Fruit fly (Drosophila melanogaster) whole organism, pupa: ENCODE measurements around the gene Dph5.

Experiments
- CG14655 ChIP-seq: fragments of 200-800 bp; sonication (Bioruptor generic); optimal IDR thresholded peaks from 3 replicates; lab custom pipeline; 2017; ENCODE audit warnings: mild to moderate bottlenecking, missing biosample characterization, missing genetic modification reagents, missing genetic modification characterization
- CG17806 ChIP-seq: fragments of 200-800 bp; sonication (Bioruptor generic); optimal IDR thresholded peaks from 2 replicates; lab custom pipeline; 2018; ENCODE audit warnings: missing biosample characterization, mild to moderate bottlenecking, missing genetic modification characterization, moderate library complexity
- CG4496 ChIP-seq: fragments of 200-800 bp; sonication (Bioruptor generic); IDR thresholded peaks from 3 replicates; pipeline ENCODE4 v1.3.6; 2022; ENCODE audit warnings: missing biosample characterization, missing genetic modification characterization
- D1 ChIP-seq: fragments of 200-800 bp; sonication (Bioruptor generic); optimal IDR thresholded peaks from 2 replicates; lab custom pipeline; 2018; ENCODE audit warnings: missing biosample characterization, mild to moderate bottlenecking, missing genetic modification characterization, moderate library complexity
- EcR ChIP-seq: fragments of 200-800 bp; sonication (Bioruptor generic); optimal IDR thresholded peaks from 3 replicates; lab custom pipeline; 2019; ENCODE audit warnings: missing biosample characterization, missing genetic modification characterization, mild to moderate bottlenecking, moderate library complexity, missing genetic modification reagents
- Ets98B ChIP-seq: fragments of 200-800 bp; sonication (Bioruptor generic); IDR thresholded peaks from 2 replicates; pipeline ENCODE4 v1.3.6; 2022; ENCODE audit warnings: missing biosample characterization, missing genetic modification characterization
- Pif1A ChIP-seq: fragments of 200-800 bp; sonication (Bioruptor generic); optimal IDR thresholded peaks from 3 replicates; lab custom pipeline; 2016; ENCODE audit warnings: missing biosample characterization, missing genetic modification characterization
- gl ChIP-seq: fragments of 200-800 bp; sonication (Bioruptor generic); optimal IDR thresholded peaks from 2 replicates; lab custom pipeline; 2018; ENCODE audit warnings: missing biosample characterization, mild to moderate bottlenecking, missing genetic modification characterization
- rn ChIP-seq: fragments of 200-800 bp; sonication (Bioruptor generic); IDR thresholded peaks from 2 replicates; pipeline ENCODE4 v1.3.6; 2022; ENCODE audit warnings: missing biosample characterization, missing genetic modification characterization

DNA sequence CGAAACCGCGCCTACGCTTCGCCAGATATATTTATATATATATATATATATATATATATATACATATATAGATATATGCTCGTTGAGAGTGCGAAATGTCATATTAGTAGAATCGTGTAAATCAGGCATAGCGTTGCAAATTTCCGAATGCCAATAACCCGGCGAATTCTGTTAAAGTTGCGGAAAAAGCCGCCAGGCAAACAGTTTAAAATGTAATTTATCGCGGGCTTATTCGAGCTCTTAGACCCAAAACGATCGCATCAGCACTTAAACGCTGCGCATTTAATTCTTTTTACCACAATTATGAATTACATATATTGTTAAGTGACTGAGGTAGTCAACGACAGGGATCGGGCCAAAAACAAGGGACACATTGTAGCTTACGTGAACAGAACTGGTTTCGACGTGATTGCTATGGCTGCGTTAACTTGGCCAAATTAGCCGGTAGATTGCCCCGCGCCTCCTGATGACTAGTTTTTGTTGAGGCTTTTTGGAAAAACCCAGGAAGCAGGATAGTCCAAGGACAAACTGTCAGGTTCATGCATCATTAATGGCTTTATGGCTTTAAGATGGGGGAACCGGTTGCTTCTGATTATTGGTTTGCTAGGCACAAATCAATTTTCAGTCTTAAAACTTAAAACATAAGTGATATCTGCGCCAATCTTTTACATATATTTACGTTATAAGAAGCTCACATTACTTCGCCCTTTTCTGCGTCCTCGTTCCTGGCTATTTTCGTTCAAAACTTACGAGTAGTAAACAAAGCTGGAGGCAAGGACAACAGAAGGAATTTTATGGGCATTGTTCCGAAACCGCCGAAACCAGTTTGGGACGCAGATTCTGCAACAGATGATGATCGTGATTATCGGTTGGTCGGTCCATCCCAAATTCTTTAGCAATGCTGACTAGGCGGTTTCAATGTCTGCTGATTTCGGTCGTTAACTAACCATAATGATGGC, 48.8 kb downstream of the Dph5 start:
- no peak for TF ChIP-seq Ets98B (GFP tag; lab: Robert Waterston, UW)
- TF ChIP-seq gl (tag; lab: Kevin White, UChicago), result no peak
- TF ChIP-seq D1, result no peak
- no peak for TF ChIP-seq Pif1A (GFP tag; lab: Kevin White, UChicago)
- TF ChIP-seq CG14655, result no peak
- TF ChIP-seq CG4496 (GFP tag; lab: Robert Waterston, UW), result no peak
- TF ChIP-seq EcR, result peak; percentile 82
- TF ChIP-seq CG17806 (tag; lab: Kevin White, UChicago), result no peak
- no peak for TF ChIP-seq rn (GFP tag; lab: Robert Waterston, UW)
